Worm (Caenorhabditis elegans) whole organism, mixed stage, embryonic: Measurements from ENCODE around the gene fipr-1.
A peak's percentile ranks its signal among the peaks of the same experiment; 100 is the strongest.

Source experiments
- M03D4.4 ChIP-seq: sonication (generic microtip); optimal IDR thresholded peaks from 2 replicates; lab custom pipeline; 2017; ENCODE audit warnings: mild to moderate bottlenecking, missing genetic modification characterization, missing compliant biosample characterization
- blmp-1 ChIP-seq: fragments of 150-350 bp; optimal IDR thresholded peaks from 2 replicates; lab custom pipeline; 2014; ENCODE audit warnings: missing biosample characterization, missing genetic modification characterization
- ceh-43 ChIP-seq: fragments of 200-800 bp; sonication (Bioruptor generic); optimal IDR thresholded peaks from 2 replicates; lab custom pipeline; 2018; ENCODE audit warnings: mild to moderate bottlenecking, missing genetic modification characterization, moderate library complexity, missing compliant biosample characterization
- drap-1 ChIP-seq: fragments of 200-800 bp; sonication (Bioruptor generic); optimal IDR thresholded peaks from 3 replicates; lab custom pipeline; 2018; ENCODE audit warnings: mild to moderate bottlenecking, missing genetic modification characterization, missing compliant biosample characterization
- elt-3 ChIP-seq: fragments of 150-350 bp; optimal IDR thresholded peaks from 2 replicates; lab custom pipeline; 2014; ENCODE audit warnings: missing biosample characterization, missing genetic modification characterization
- mep-1 ChIP-seq: fragments of 150-350 bp; optimal IDR thresholded peaks from 2 replicates; lab custom pipeline; 2017; ENCODE audit warnings: missing biosample characterization, missing genetic modification reagents, missing genetic modification characterization, inconsistent platforms
- nhr-12 ChIP-seq: fragments of 150-350 bp; optimal IDR thresholded peaks from 2 replicates; lab custom pipeline; 2014; ENCODE audit warnings: missing biosample characterization, missing genetic modification characterization
- nhr-237 ChIP-seq: fragments of 150-350 bp; optimal IDR thresholded peaks from 2 replicates; lab custom pipeline; 2014; ENCODE audit warnings: missing biosample characterization, missing genetic modification characterization
- nhr-76 ChIP-seq: sonication (generic microtip); optimal IDR thresholded peaks from 2 replicates; lab custom pipeline; 2017; ENCODE audit warnings: missing biosample characterization, missing genetic modification characterization
- snpc-4 ChIP-seq: fragments of 150-350 bp; optimal IDR thresholded peaks from 2 replicates; lab custom pipeline; 2014; ENCODE audit warnings: missing biosample characterization, missing genetic modification characterization
- unc-120 ChIP-seq: sonication (generic microtip); optimal IDR thresholded peaks from 2 replicates; lab custom pipeline; 2017; ENCODE audit warnings: missing genetic modification characterization, missing compliant biosample characterization; ENCODE audit not compliant: poor library complexity, severe bottlenecking
- unc-39 ChIP-seq: fragments of 150-350 bp; optimal IDR thresholded peaks from 2 replicates; lab custom pipeline; 2014; ENCODE audit warnings: missing biosample characterization, missing genetic modification characterization
- unc-62 ChIP-seq: fragments of 150-350 bp; optimal IDR thresholded peaks from 2 replicates; lab custom pipeline; 2014; ENCODE audit warnings: missing biosample characterization, missing genetic modification reagents, missing genetic modification characterization
- ztf-11 ChIP-seq: fragments of 150-350 bp; optimal IDR thresholded peaks from 2 replicates; lab custom pipeline; 2014; ENCODE audit warnings: missing biosample characterization, missing genetic modification characterization

DNA sequence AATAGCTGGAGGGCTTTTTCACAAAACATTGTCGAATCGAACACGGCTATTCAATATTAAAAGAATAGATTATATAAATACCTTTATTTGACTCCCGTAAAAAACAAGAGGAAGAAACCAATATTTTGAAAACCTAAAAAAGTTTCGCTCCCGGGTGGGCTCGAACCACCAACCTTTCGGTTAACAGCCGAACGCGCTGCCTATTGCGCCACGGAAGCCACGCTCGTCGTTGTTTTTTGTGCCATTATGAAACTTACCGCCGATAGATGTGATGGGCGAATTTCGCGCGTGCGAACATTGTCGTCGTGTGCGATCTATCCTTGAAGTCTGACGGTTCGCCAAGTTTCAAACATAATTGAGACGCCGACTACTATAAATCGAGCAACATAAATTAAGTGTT, 29.7 kb downstream of the fipr-1 start:
- TF ChIP-seq ceh-43 (GFP tag; lab: Kevin White, UChicago) (no peak), unc-62 (GFP tag; lab: Kevin White, UChicago) (no peak), unc-120 (tag; lab: Kevin White, UChicago) (no peak), nhr-76 (no peak), blmp-1 (tag; lab: Kevin White, UChicago) (no peak), nhr-237 (no peak), mep-1 (tag; lab: Kevin White, UChicago) (no peak), unc-39 (tag; lab: Kevin White, UChicago) (no peak), nhr-12 (tag; lab: Kevin White, UChicago) (no peak), drap-1 (no peak), snpc-4 (tag; lab: Kevin White, UChicago) (no peak), elt-3 (tag; lab: Kevin White, UChicago) (no peak), ztf-11 (tag; lab: Kevin White, UChicago) (no peak), M03D4.4 (tag; lab: Kevin White, UChicago) (peak; percentile 60)
